Fruit fly (Drosophila melanogaster) whole organism, embryonic: ENCODE data around the gene CG8564.
A peak's percentile ranks its signal among the peaks of the same experiment; 100 is the strongest.

Experiments used
- Ada2b ChIP-seq: fragments of 200-800 bp; sonication (Bioruptor generic); IDR thresholded peaks from 2 replicates; pipeline ENCODE4 v1.3.6; 2022; ENCODE audit warnings: missing biosample characterization, missing genetic modification characterization
- Asciz ChIP-seq: fragments of 200-800 bp; sonication (Bioruptor generic); optimal IDR thresholded peaks from 2 replicates; lab custom pipeline; 2017; ENCODE audit warnings: missing biosample characterization, mild to moderate bottlenecking, missing genetic modification characterization, missing genetic modification reagents
- Atf6 ChIP-seq: fragments of 200-800 bp; sonication (Bioruptor generic); IDR thresholded peaks from 2 replicates; pipeline ENCODE4 v1.3.6; 2022; ENCODE audit warnings: missing biosample characterization, missing genetic modification characterization
- CG10543 ChIP-seq: fragments of 200-800 bp; sonication (Bioruptor generic); optimal IDR thresholded peaks from 3 replicates; lab custom pipeline; 2017; ENCODE audit warnings: missing biosample characterization, mild to moderate bottlenecking, missing genetic modification characterization, moderate library complexity
- CG12071 ChIP-seq: fragments of 200-800 bp; sonication (Bioruptor generic); optimal IDR thresholded peaks from 3 replicates; lab custom pipeline; 2018; ENCODE audit warnings: missing biosample characterization, mild to moderate bottlenecking, missing genetic modification characterization
- CG12236 ChIP-seq: fragments of 200-800 bp; sonication (Bioruptor generic); optimal IDR thresholded peaks from 2 replicates; lab custom pipeline; 2016; ENCODE audit warnings: missing biosample characterization, missing genetic modification characterization
- CG1233 ChIP-seq: fragments of 200-800 bp; sonication (Bioruptor generic); optimal IDR thresholded peaks from 4 replicates; lab custom pipeline; 2018; ENCODE audit warnings: missing biosample characterization, mild to moderate bottlenecking, missing genetic modification characterization
- CG13775 ChIP-seq: fragments of 200-800 bp; sonication (Bioruptor generic); optimal IDR thresholded peaks from 3 replicates; lab custom pipeline; 2017; ENCODE audit warnings: missing biosample characterization, mild to moderate bottlenecking, missing genetic modification characterization
- CG15073 ChIP-seq: fragments of 200-800 bp; sonication (Bioruptor generic); optimal IDR thresholded peaks from 2 replicates; lab custom pipeline; 2016; ENCODE audit warnings: missing biosample characterization, missing genetic modification characterization
- CG15601 ChIP-seq: fragments of 200-800 bp; sonication (Bioruptor generic); optimal IDR thresholded peaks from 3 replicates; lab custom pipeline; 2019; ENCODE audit warnings: missing biosample characterization, mild to moderate bottlenecking, missing genetic modification characterization, moderate library complexity
- CG1647 ChIP-seq: fragments of 200-800 bp; sonication (Bioruptor generic); optimal IDR thresholded peaks from 3 replicates; lab custom pipeline; 2016; ENCODE audit warnings: missing biosample characterization, missing genetic modification characterization
- CG17612 ChIP-seq: fragments of 200-800 bp; sonication (Bioruptor generic); IDR thresholded peaks from 2 replicates; pipeline ENCODE4 v1.3.6; 2022; ENCODE audit warnings: missing biosample characterization, missing genetic modification characterization
- CG2120 ChIP-seq: fragments of 200-800 bp; sonication (Bioruptor generic); optimal IDR thresholded peaks from 3 replicates; lab custom pipeline; 2016; ENCODE audit warnings: missing biosample characterization, missing genetic modification characterization
- CG3838 ChIP-seq: fragments of 200-800 bp; sonication (Bioruptor generic); optimal IDR thresholded peaks from 3 replicates; lab custom pipeline; 2016; ENCODE audit warnings: missing biosample characterization, missing genetic modification characterization
- CG4282 ChIP-seq: fragments of 200-800 bp; sonication (Bioruptor generic); optimal IDR thresholded peaks from 2 replicates; lab custom pipeline; 2016; ENCODE audit warnings: missing biosample characterization, missing genetic modification characterization
- CG4617 ChIP-seq: fragments of 200-800 bp; sonication (Bioruptor generic); optimal IDR thresholded peaks from 3 replicates; lab custom pipeline; 2016; ENCODE audit warnings: missing biosample characterization, missing genetic modification characterization, borderline replicate concordance
- CG6272 ChIP-seq: fragments of 200-800 bp; sonication (Bioruptor generic); IDR thresholded peaks from 2 replicates; pipeline ENCODE4 v1.3.6; 2022; ENCODE audit warnings: missing biosample characterization, missing genetic modification characterization
- CG7839 ChIP-seq: fragments of 200-800 bp; sonication (Bioruptor generic); optimal IDR thresholded peaks from 3 replicates; lab custom pipeline; 2018; ENCODE audit warnings: missing biosample characterization, mild to moderate bottlenecking, missing genetic modification characterization, moderate library complexity
- CG7928 ChIP-seq: fragments of 200-800 bp; sonication (Bioruptor generic); optimal IDR thresholded peaks from 2 replicates; lab custom pipeline; 2017; ENCODE audit warnings: missing biosample characterization, mild to moderate bottlenecking, missing genetic modification characterization
- Camta ChIP-seq: fragments of 200-800 bp; sonication (Bioruptor generic); optimal IDR thresholded peaks from 2 replicates; lab custom pipeline; 2016; ENCODE audit warnings: missing biosample characterization, missing genetic modification characterization
- Gsc ChIP-seq: fragments of 200-800 bp; sonication (Bioruptor generic); IDR thresholded peaks from 2 replicates; pipeline ENCODE4 v1.3.6; 2022; ENCODE audit warnings: missing biosample characterization, missing genetic modification characterization
- H15 ChIP-seq: fragments of 200-800 bp; sonication (Bioruptor generic); IDR thresholded peaks from 3 replicates; pipeline ENCODE4 v1.3.6; 2022; ENCODE audit warnings: missing biosample characterization, missing genetic modification characterization
- H2.0 ChIP-seq: fragments of 200-800 bp; sonication (Bioruptor generic); IDR thresholded peaks from 2 replicates; pipeline ENCODE4 v1.3.6; 2022; ENCODE audit warnings: missing biosample characterization, missing genetic modification characterization
- Hand ChIP-seq: fragments of 200-800 bp; sonication (Bioruptor generic); optimal IDR thresholded peaks from 2 replicates; lab custom pipeline; 2017; ENCODE audit warnings: mild to moderate bottlenecking, missing biosample characterization, missing genetic modification reagents, missing genetic modification characterization
- MBD-R2 ChIP-seq: fragments of 200-800 bp; sonication (Bioruptor generic); IDR thresholded peaks from 2 replicates; pipeline ENCODE4 v1.3.6; 2022; ENCODE audit warnings: missing biosample characterization, missing genetic modification characterization
- Nf-YC ChIP-seq: fragments of 200-800 bp; optimal IDR thresholded peaks from 3 replicates; lab custom pipeline; 2019; ENCODE audit warnings: missing biosample characterization, mild to moderate bottlenecking, missing genetic modification characterization, moderate library complexity
- Ssrp ChIP-seq: fragments of 200-800 bp; sonication (Bioruptor generic); optimal IDR thresholded peaks from 2 replicates; lab custom pipeline; 2018; ENCODE audit warnings: missing biosample characterization, mild to moderate bottlenecking, missing genetic modification characterization, moderate library complexity
- Vsx1 ChIP-seq: fragments of 200-800 bp; sonication (Bioruptor generic); optimal IDR thresholded peaks from 2 replicates; lab custom pipeline; 2017; ENCODE audit warnings: missing biosample characterization, mild to moderate bottlenecking, missing genetic modification characterization, missing genetic modification reagents
- Xbp1 ChIP-seq: fragments of 200-800 bp; sonication (Bioruptor generic); optimal IDR thresholded peaks from 3 replicates; lab custom pipeline; 2016; ENCODE audit warnings: missing biosample characterization, mild to moderate bottlenecking, missing genetic modification characterization
- cad ChIP-seq: fragments of >200 bp; optimal IDR thresholded peaks from 2 replicates; lab custom pipeline; 2017; ENCODE audit warnings: missing biosample characterization, missing genetic modification characterization
- crol ChIP-seq: fragments of 200-800 bp; sonication (Bioruptor generic); IDR thresholded peaks from 2 replicates; pipeline ENCODE4 v1.3.6; 2022; ENCODE audit warnings: missing biosample characterization, missing genetic modification characterization
- danr ChIP-seq: fragments of 200-800 bp; sonication (Bioruptor generic); IDR thresholded peaks from 2 replicates; pipeline ENCODE4 v1.3.6; 2022; ENCODE audit warnings: missing biosample characterization, missing genetic modification characterization
- dimm ChIP-seq: fragments of 200-800 bp; sonication (Bioruptor generic); IDR thresholded peaks from 2 replicates; pipeline ENCODE4 v1.3.6; 2022; ENCODE audit warnings: missing biosample characterization, missing genetic modification characterization
- dpn ChIP-seq, 2 experiments: fragments of 200-800 bp; sonication (Bioruptor generic); optimal IDR thresholded peaks; 3 replicates each; lab custom pipeline; 2016; ENCODE audit warnings: missing biosample characterization in 2 of 2, missing genetic modification characterization in 2 of 2
- ems ChIP-seq: fragments of 200-800 bp; sonication (Bioruptor generic); optimal IDR thresholded peaks from 3 replicates; lab custom pipeline; 2016; ENCODE audit warnings: missing biosample characterization, missing genetic modification characterization
- esg ChIP-seq: fragments of 200-800 bp; sonication (Bioruptor generic); conservative IDR thresholded peaks from 2 replicates; pipeline ENCODE4 v1.3.6; 2022; ENCODE audit warnings: missing biosample characterization, missing genetic modification characterization
- fd102C ChIP-seq: fragments of 200-800 bp; sonication (Bioruptor generic); optimal IDR thresholded peaks from 2 replicates; lab custom pipeline; 2018; ENCODE audit warnings: missing biosample characterization, mild to moderate bottlenecking, missing genetic modification characterization, moderate library complexity
- gsb ChIP-seq: fragments of 200-800 bp; sonication (Bioruptor generic); IDR thresholded peaks from 2 replicates; pipeline ENCODE4 v1.3.6; 2022; ENCODE audit warnings: missing biosample characterization, missing genetic modification characterization
- h ChIP-seq: fragments of >200 bp; optimal IDR thresholded peaks from 2 replicates; lab custom pipeline; 2017
- ind ChIP-seq: fragments of 200-800 bp; sonication (Bioruptor generic); optimal IDR thresholded peaks from 3 replicates; lab custom pipeline; 2016; ENCODE audit warnings: missing biosample characterization, missing genetic modification characterization
- inv ChIP-seq: fragments of 200-800 bp; sonication (Bioruptor generic); IDR thresholded peaks from 2 replicates; pipeline ENCODE4 v1.3.6; 2022; ENCODE audit warnings: missing biosample characterization, missing genetic modification characterization; ENCODE audit not compliant: partially characterized antibody
- knrl ChIP-seq: fragments of 200-800 bp; sonication (Bioruptor generic); IDR thresholded peaks from 3 replicates; pipeline ENCODE4 v1.3.6; 2022; ENCODE audit warnings: missing biosample characterization, missing genetic modification characterization; ENCODE audit not compliant: partially characterized antibody
- lola ChIP-seq, 3 experiments: fragments of >200 bp in 2 of 3; fragments of 200-800 bp in 1 of 3; sonication (Bioruptor generic) in 1 of 3; optimal IDR thresholded peaks; 2 replicates each; lab custom pipeline; 2017 to 2019; ENCODE audit warnings: missing biosample characterization in 3 of 3, missing genetic modification characterization in 3 of 3, mild to moderate bottlenecking in 1 of 3, moderate library complexity in 1 of 3
- nerfin-1 ChIP-seq: fragments of 200-800 bp; sonication (Bioruptor generic); optimal IDR thresholded peaks from 3 replicates; lab custom pipeline; 2019; ENCODE audit warnings: missing biosample characterization, mild to moderate bottlenecking, missing genetic modification characterization, moderate library complexity
- org-1 ChIP-seq: fragments of 200-800 bp; sonication (Bioruptor generic); optimal IDR thresholded peaks from 2 replicates; lab custom pipeline; 2017; ENCODE audit warnings: missing biosample characterization, missing genetic modification characterization
- pnt ChIP-seq: fragments of 200-800 bp; sonication (Bioruptor generic); optimal IDR thresholded peaks from 3 replicates; lab custom pipeline; 2016; ENCODE audit warnings: missing biosample characterization, missing genetic modification characterization
- sd ChIP-seq: fragments of 200-800 bp; sonication (Bioruptor generic); optimal IDR thresholded peaks from 3 replicates; lab custom pipeline; 2018; ENCODE audit warnings: missing biosample characterization, mild to moderate bottlenecking, missing genetic modification characterization, moderate library complexity
- ssp ChIP-seq: fragments of 200-800 bp; sonication (Bioruptor generic); IDR thresholded peaks from 2 replicates; pipeline ENCODE4 v1.3.6; 2022; ENCODE audit warnings: missing biosample characterization, missing genetic modification characterization
- tin ChIP-seq: fragments of 200-800 bp; sonication (Bioruptor generic); optimal IDR thresholded peaks from 3 replicates; lab custom pipeline; 2016; ENCODE audit warnings: missing biosample characterization, missing genetic modification characterization
- twi ChIP-seq: fragments of 200-800 bp; optimal IDR thresholded peaks from 2 replicates; lab custom pipeline; 2019; ENCODE audit warnings: missing biosample characterization, mild to moderate bottlenecking, missing genetic modification characterization, moderate library complexity

The CG8564 gene

DNA sequence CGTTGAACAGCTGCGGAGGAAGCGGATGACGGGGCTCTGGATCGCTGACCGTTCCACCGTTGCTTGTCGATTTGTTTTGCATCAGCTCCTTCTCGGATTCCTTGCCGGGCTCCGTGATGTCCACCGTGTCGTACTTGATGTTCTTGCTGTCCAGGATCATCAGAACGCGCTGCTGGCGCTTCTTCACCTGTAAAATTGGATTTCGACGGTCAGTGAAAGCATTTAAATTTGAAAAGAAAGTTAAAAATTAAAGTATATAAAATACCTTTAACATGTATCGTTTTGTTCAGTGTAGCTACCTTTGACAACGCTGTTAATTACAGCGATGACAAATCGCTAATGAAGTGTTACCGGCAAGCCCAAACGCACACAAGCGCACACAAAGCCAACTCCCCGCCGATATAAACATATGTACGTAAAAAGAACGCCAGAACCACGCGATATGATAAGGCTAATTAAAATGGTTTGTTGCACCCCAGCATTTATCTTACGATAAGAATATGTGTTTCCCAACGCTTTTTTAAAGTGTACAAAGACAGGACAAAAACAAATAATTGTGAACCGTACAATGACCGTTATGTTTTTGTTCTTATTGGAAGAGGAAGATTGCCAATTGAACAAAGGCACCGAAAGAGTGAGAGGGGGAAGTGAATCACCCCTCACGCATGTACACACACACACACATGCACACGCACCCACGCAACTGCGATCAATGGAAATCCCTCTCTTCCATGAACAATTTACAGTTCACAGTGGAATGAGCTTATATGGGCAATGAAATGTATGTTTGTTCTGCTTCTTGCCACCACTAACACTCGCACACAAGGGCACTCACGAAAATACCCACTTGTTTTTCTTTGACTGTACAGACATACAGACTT, 19.7 kb downstream of the CG8564 start (continued):
- TF ChIP-seq Gsc (GFP tag; lab: Robert Waterston, UW) (no peak), Atf6 (GFP tag; lab: Robert Waterston, UW) (peak; percentile 50; the same call in 1 of the 2 replicates), Xbp1 (GFP tag; lab: Kevin White, UChicago) (peak; percentile 35), ems (peak; percentile 31), CG1233 (no peak), pnt (no peak), CG3838 (GFP tag; lab: Kevin White, UChicago) (no peak), esg (GFP tag; lab: Robert Waterston, UW) (no peak), MBD-R2 (GFP tag; lab: Robert Waterston, UW) (no peak; the same call in 1 of the 2 replicates), Asciz (GFP tag; lab: Kevin White, UChicago) (peak; percentile 20), nerfin-1 (tag; lab: Kevin White, UChicago) (peak; percentile 31), CG2120 (GFP tag; lab: Kevin White, UChicago) (peak; percentile 59), CG12071 (GFP tag; lab: Kevin White, UChicago) (no peak), dpn (GFP tag; optimal IDR thresholded peaks at IDR 0.05; lab: Kevin White, UChicago) (peak; percentile 7 to 18), sd (tag; lab: Kevin White, UChicago) (peak; percentile 86), dimm (GFP tag; lab: Robert Waterston, UW) (no peak), CG6272 (GFP tag; lab: Robert Waterston, UW) (no peak), Vsx1 (GFP tag; lab: Kevin White, UChicago) (peak; percentile 95), crol (peak; percentile 86; the same call in 1 of the 2 replicates), org-1 (GFP tag; lab: Kevin White, UChicago) (peak; percentile 19), twi (no peak), CG7839 (tag; lab: Kevin White, UChicago) (peak; percentile 55), Hand (GFP tag; lab: Kevin White, UChicago) (no peak), Camta (peak; percentile 22), CG15601 (no peak), knrl (GFP tag; lab: Robert Waterston, UW) (no peak), ssp (GFP tag; lab: Robert Waterston, UW) (no peak), CG4282 (GFP tag; lab: Kevin White, UChicago) (no peak), gsb (GFP tag; lab: Robert Waterston, UW) (no peak), CG13775 (GFP tag; lab: Kevin White, UChicago) (no peak), CG12236 (GFP tag; lab: Kevin White, UChicago) (no peak), lola (GFP tag; optimal IDR thresholded peaks at IDR 0.05; lab: Kevin White, UChicago) (no peak), h (lab: Kevin White, UChicago) (no peak), Ssrp (no peak), CG17612 (GFP tag; lab: Robert Waterston, UW) (no peak), cad (GFP tag; lab: Kevin White, UChicago) (no peak), H15 (no peak), inv (GFP tag; lab: Robert Waterston, UW) (no peak), CG15073 (GFP tag; lab: Kevin White, UChicago) (no peak), fd102C (GFP tag; lab: Kevin White, UChicago) (no peak), tin (GFP tag; lab: Kevin White, UChicago) (no peak), ind (GFP tag; lab: Kevin White, UChicago) (no peak), CG4617 (GFP tag; lab: Kevin White, UChicago) (no peak), CG1647 (GFP tag; lab: Kevin White, UChicago) (peak; percentile 21), H2.0 (GFP tag; lab: Robert Waterston, UW) (no peak), Ada2b (GFP tag; lab: Robert Waterston, UW) (no peak), CG7928 (GFP tag; lab: Kevin White, UChicago) (no peak), danr (GFP tag; lab: Robert Waterston, UW) (no peak), CG10543 (GFP tag; lab: Kevin White, UChicago) (peak; percentile 27), Nf-YC (tag; lab: Kevin White, UChicago) (peak; percentile 31)
